Fruit fly (Drosophila melanogaster): Measurements from ENCODE around the gene fig.

DNA sequence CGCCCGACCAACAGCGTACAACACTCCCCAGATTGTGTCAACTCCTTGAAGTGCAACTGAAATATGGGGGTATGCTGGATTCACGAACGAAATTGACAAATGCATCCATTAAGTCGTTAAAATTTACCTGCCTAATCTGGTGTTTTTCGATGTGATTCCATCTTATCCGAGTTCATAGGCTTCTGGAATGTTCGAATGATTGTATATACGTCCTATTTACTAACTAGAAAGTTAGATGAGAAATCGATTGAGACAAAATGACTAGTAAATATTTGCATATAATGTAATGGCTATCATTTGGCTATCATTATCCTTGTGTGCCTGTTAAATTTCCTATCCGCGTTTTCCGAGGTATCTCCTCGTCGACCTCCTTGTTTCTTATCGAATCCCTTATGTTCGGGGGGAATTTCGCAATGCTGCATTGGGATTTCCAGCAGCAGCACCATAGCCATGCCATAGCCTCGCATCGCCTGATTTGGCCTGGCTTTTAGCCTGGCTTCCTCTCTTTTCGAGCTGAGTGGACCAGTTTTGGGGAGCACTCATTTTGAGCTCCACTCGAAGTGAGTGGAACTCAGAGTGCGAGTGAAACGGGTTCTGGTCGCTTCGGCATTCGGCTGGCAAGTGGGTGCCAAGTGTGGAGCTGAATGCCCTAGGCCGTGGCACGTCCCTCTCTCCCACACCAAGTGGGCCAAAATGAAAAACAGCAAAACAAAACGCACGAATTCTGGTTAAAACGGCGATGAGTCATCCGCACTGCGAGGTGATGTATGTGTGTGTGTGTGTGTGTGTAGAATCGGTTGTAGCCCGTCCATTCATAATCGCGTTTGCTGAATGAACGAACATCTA, 1.9 kb downstream of the fig start:
- TF ChIP-seq tai (GFP tag; optimal IDR thresholded peaks at IDR 0.05) = no peak
- no peak for TF ChIP-seq Hr83 (GFP tag; optimal IDR thresholded peaks at IDR 0.05; ENCODE audit: poor library complexity, severe bottlenecking)
- no peak for TF ChIP-seq Myc (optimal IDR thresholded peaks at IDR 0.05)
- TF ChIP-seq CrebA (GFP tag; optimal IDR thresholded peaks at IDR 0.05; ENCODE audit: borderline replicate concordance) = no peak
- peak; percentile 34 for TF ChIP-seq psq (GFP tag; optimal IDR thresholded peaks at IDR 0.05)
- no peak for TF ChIP-seq CG32264 (GFP tag; optimal IDR thresholded peaks at IDR 0.05)
- TF ChIP-seq fru (GFP tag; optimal IDR thresholded peaks at IDR 0.05) = peak; percentile 54
- TF ChIP-seq br (GFP tag; optimal IDR thresholded peaks at IDR 0.05) = peak; percentile 53
- peak; percentile 33 for TF ChIP-seq h (GFP tag; optimal IDR thresholded peaks at IDR 0.05)
- TF ChIP-seq Dif (GFP tag; optimal IDR thresholded peaks at IDR 0.05; ENCODE audit: partially characterized antibody) = no peak
- peak; percentile 41 for TF ChIP-seq rgr (GFP tag; optimal IDR thresholded peaks at IDR 0.05)
- no peak for TF ChIP-seq N (GFP tag; optimal IDR thresholded peaks at IDR 0.05)
- TF ChIP-seq lola (GFP tag; optimal IDR thresholded peaks at IDR 0.05) = no peak
- no peak for TF ChIP-seq dsf (GFP tag; optimal IDR thresholded peaks at IDR 0.05; ENCODE audit: borderline replicate concordance)

Data from whole organism, wandering third instar larva.